Worm (Caenorhabditis elegans) whole organism, midembryonic: ENCODE results near the gene chil-5.

Source experiments
- T22C8.4 ChIP-seq: fragments of 200-800 bp; sonication (Bioruptor generic); IDR thresholded peaks from 2 replicates; pipeline ENCODE4 v1.3.6; 2022; ENCODE audit warnings: missing genetic modification characterization, missing compliant biosample characterization
- cog-1 ChIP-seq: sonication (generic microtip); optimal IDR thresholded peaks from 2 replicates; lab custom pipeline; 2016; ENCODE audit warnings: missing genetic modification characterization, missing compliant biosample characterization
- flt-1 ChIP-seq: fragments of 200-800 bp; sonication (Bioruptor generic); IDR thresholded peaks from 2 replicates; pipeline ENCODE4 v1.3.6; 2022; ENCODE audit warnings: missing genetic modification characterization, missing compliant biosample characterization
- klf-2 ChIP-seq: fragments of 200-800 bp; sonication (Bioruptor generic); conservative IDR thresholded peaks from 2 replicates; pipeline ENCODE4 v1.3.6; 2022; ENCODE audit warnings: missing genetic modification reagents, missing genetic modification characterization, missing compliant biosample characterization
- med-1 ChIP-seq: sonication (generic microtip); optimal IDR thresholded peaks from 2 replicates; lab custom pipeline; 2017; ENCODE audit warnings: missing genetic modification characterization, mild to moderate bottlenecking, missing compliant biosample characterization, antibody characterized with exemption, missing genetic modification reagents; ENCODE audit not compliant: insufficient read depth
- ref-1 ChIP-seq: fragments of 200-800 bp; sonication (Bioruptor generic); conservative IDR thresholded peaks from 2 replicates; pipeline ENCODE4 v1.3.6; 2022; ENCODE audit warnings: missing genetic modification reagents, missing genetic modification characterization, missing compliant biosample characterization
- tab-1 ChIP-seq: fragments of 200-800 bp; sonication (Bioruptor generic); IDR thresholded peaks from 2 replicates; pipeline ENCODE4 v1.3.6; 2022; ENCODE audit warnings: missing genetic modification characterization, missing compliant biosample characterization
- ztf-23 ChIP-seq: fragments of 200-800 bp; sonication (Bioruptor generic); IDR thresholded peaks from 2 replicates; pipeline ENCODE4 v1.3.6; 2022; ENCODE audit warnings: missing genetic modification reagents, missing genetic modification characterization, missing compliant biosample characterization
- ztf-29 ChIP-seq: fragments of 200-800 bp; sonication (Bioruptor generic); IDR thresholded peaks from 2 replicates; pipeline ENCODE4 v1.3.6; 2022; ENCODE audit warnings: missing genetic modification reagents, missing genetic modification characterization, missing compliant biosample characterization

The chil-5 gene

ce11 chrII:9862147-9862546 is 2.7 kb upstream of the chil-5 start, which contains the start of gene C08H9.18:
Gene C08H9.18, minus strand, starts transcription at chrII:9862247.
- TF ChIP-seq klf-2 (GFP tag; lab: Robert Waterston, UW) = no peak
- TF ChIP-seq cog-1 = no peak
- no peak for TF ChIP-seq tab-1 (GFP tag; lab: Robert Waterston, UW)
- TF ChIP-seq ref-1 (GFP tag; lab: Robert Waterston, UW) = no peak
- TF ChIP-seq T22C8.4 (GFP tag; lab: Robert Waterston, UW) = no peak
- no peak for TF ChIP-seq med-1 (GFP tag; lab: Kevin White, UChicago)
- no peak for TF ChIP-seq ztf-29 (GFP tag; lab: Robert Waterston, UW)
- no peak for TF ChIP-seq flt-1 (GFP tag; lab: Robert Waterston, UW)
- TF ChIP-seq ztf-23 (GFP tag; lab: Robert Waterston, UW) = no peak

- no peak for TF ChIP-seq flt-1 (GFP tag; lab: Robert Waterston, UW)
- no peak for TF ChIP-seq ztf-29 (GFP tag; lab: Robert Waterston, UW)
- no peak for TF ChIP-seq ztf-23 (GFP tag; lab: Robert Waterston, UW)
- no peak for TF ChIP-seq cog-1
- TF ChIP-seq med-1 (GFP tag; lab: Kevin White, UChicago) = no peak
- no peak for TF ChIP-seq T22C8.4 (GFP tag; lab: Robert Waterston, UW)
- TF ChIP-seq klf-2 (GFP tag; lab: Robert Waterston, UW) = no peak
- no peak for TF ChIP-seq tab-1 (GFP tag; lab: Robert Waterston, UW)
Observed at ce11 chrII:9861394-9861793, 1.9 kb upstream of the chil-5 start, which contains the start of gene chil-3. Gene chil-3, minus strand, starts transcription at chrII:9861494.

- TF ChIP-seq ztf-29 (GFP tag; lab: Robert Waterston, UW) = no peak
- TF ChIP-seq klf-2 (GFP tag; lab: Robert Waterston, UW) = no peak
- TF ChIP-seq med-1 (GFP tag; lab: Kevin White, UChicago) = no peak
- no peak for TF ChIP-seq cog-1
- no peak for TF ChIP-seq T22C8.4 (GFP tag; lab: Robert Waterston, UW)
Observed at ce11 chrII:9857791-9858190, 1.7 kb downstream of the chil-5 start, which contains the start of gene chil-6. Gene chil-6, minus strand, starts transcription at chrII:9857891.

- TF ChIP-seq T22C8.4 (GFP tag; lab: Robert Waterston, UW) (no peak), ref-1 (GFP tag; lab: Robert Waterston, UW) (no peak), klf-2 (GFP tag; lab: Robert Waterston, UW) (no peak), tab-1 (GFP tag; lab: Robert Waterston, UW) (no peak), ztf-23 (GFP tag; lab: Robert Waterston, UW) (no peak), cog-1 (no peak), ztf-29 (GFP tag; lab: Robert Waterston, UW) (no peak), med-1 (GFP tag; lab: Kevin White, UChicago) (no peak), flt-1 (GFP tag; lab: Robert Waterston, UW) (no peak)
Observed at ce11 chrII:9855620-9856019, 3.9 kb downstream of the chil-5 start, which contains the start of gene chil-4. Gene chil-4, minus strand, starts transcription at chrII:9855720.

- TF ChIP-seq flt-1 (GFP tag; lab: Robert Waterston, UW) = no peak
- TF ChIP-seq ref-1 (GFP tag; lab: Robert Waterston, UW) = no peak
- TF ChIP-seq med-1 (GFP tag; lab: Kevin White, UChicago) = no peak
Observed at ce11 chrII:9850945-9851344, 8.5 kb downstream of the chil-5 start, which contains the start of gene ZK938.10. Gene ZK938.10, minus strand, starts transcription at chrII:9851045.

ce11 chrII:9849497-9849896 is 10.0 kb downstream of the chil-5 start, which contains the start of gene old-2:
Gene old-2, minus strand, starts transcription at chrII:9849597.
- TF ChIP-seq ztf-29 (GFP tag; lab: Robert Waterston, UW) (no peak), cog-1 (no peak), flt-1 (GFP tag; lab: Robert Waterston, UW) (no peak), T22C8.4 (GFP tag; lab: Robert Waterston, UW) (no peak)

ce11 chrII:9845239-9845638 is 14.2 kb downstream of the chil-5 start, which contains the start of gene chil-9:
Gene chil-9, minus strand, starts transcription at chrII:9845339.
- no peak for TF ChIP-seq med-1 (GFP tag; lab: Kevin White, UChicago)
- TF ChIP-seq ref-1 (GFP tag; lab: Robert Waterston, UW) = no peak
- no peak for TF ChIP-seq ztf-23 (GFP tag; lab: Robert Waterston, UW)
- no peak for TF ChIP-seq flt-1 (GFP tag; lab: Robert Waterston, UW)
- no peak for TF ChIP-seq cog-1
- TF ChIP-seq T22C8.4 (GFP tag; lab: Robert Waterston, UW) = no peak
- no peak for TF ChIP-seq klf-2 (GFP tag; lab: Robert Waterston, UW)
- no peak for TF ChIP-seq ztf-29 (GFP tag; lab: Robert Waterston, UW)
- no peak for TF ChIP-seq tab-1 (GFP tag; lab: Robert Waterston, UW)

ce11 chrII:9841985-9842505 is 17.4 kb downstream of the chil-5 start, which contains the start of gene rnh-1.2:
Gene rnh-1.2, minus strand, starts transcription at chrII:9842035.
- no peak for TF ChIP-seq cog-1
- no peak for TF ChIP-seq flt-1 (GFP tag; lab: Robert Waterston, UW)
- no peak for TF ChIP-seq ztf-23 (GFP tag; lab: Robert Waterston, UW)

- no peak for TF ChIP-seq T22C8.4 (GFP tag; lab: Robert Waterston, UW)
- no peak for TF ChIP-seq ref-1 (GFP tag; lab: Robert Waterston, UW)
- TF ChIP-seq flt-1 (GFP tag; lab: Robert Waterston, UW) = no peak
- no peak for TF ChIP-seq ztf-29 (GFP tag; lab: Robert Waterston, UW)
- no peak for TF ChIP-seq tab-1 (GFP tag; lab: Robert Waterston, UW)
- TF ChIP-seq klf-2 (GFP tag; lab: Robert Waterston, UW) = no peak
Observed at ce11 chrII:9840313-9840712, 19.2 kb downstream of the chil-5 start, which contains the start of gene ZK938.11. Gene ZK938.11, minus strand, starts transcription at chrII:9840413.
